Worm (Caenorhabditis elegans) whole organism, L2 larva: ENCODE data around the gene snr-5.

Source experiments
- C34F6.9 ChIP-seq: fragments of 150-350 bp; optimal IDR thresholded peaks from 2 replicates; lab custom pipeline; 2014; ENCODE audit warnings: missing biosample characterization, missing genetic modification characterization
- R02D3.7 ChIP-seq: fragments of 150-350 bp; optimal IDR thresholded peaks from 2 replicates; lab custom pipeline; 2014; ENCODE audit warnings: missing biosample characterization, missing genetic modification characterization
- alr-1 ChIP-seq: fragments of 150-350 bp; optimal IDR thresholded peaks from 2 replicates; lab custom pipeline; 2014; ENCODE audit warnings: missing biosample characterization, missing genetic modification characterization
- ama-1 ChIP-seq: fragments of 150-350 bp; optimal IDR thresholded peaks from 2 replicates; lab custom pipeline; 2018; ENCODE audit warnings: inconsistent platforms
- blmp-1 ChIP-seq: sonication (generic microtip); optimal IDR thresholded peaks from 2 replicates; lab custom pipeline; 2017; ENCODE audit warnings: missing genetic modification characterization, mild to moderate bottlenecking, missing compliant biosample characterization, antibody characterized with exemption, moderate library complexity; ENCODE audit not compliant: insufficient read depth
- ceh-16 ChIP-seq: fragments of 150-350 bp; optimal IDR thresholded peaks from 2 replicates; lab custom pipeline; 2014; ENCODE audit warnings: missing biosample characterization, missing genetic modification characterization
- crh-2 ChIP-seq: sonication (generic microtip); optimal IDR thresholded peaks from 2 replicates; lab custom pipeline; 2017; ENCODE audit warnings: missing biosample characterization, missing genetic modification characterization
- egl-27 ChIP-seq: sonication (generic microtip); optimal IDR thresholded peaks from 3 replicates; lab custom pipeline; 2017; ENCODE audit warnings: missing biosample characterization, missing genetic modification reagents, missing genetic modification characterization
- elt-3 ChIP-seq: sonication (generic microtip); optimal IDR thresholded peaks from 2 replicates; lab custom pipeline; 2017; ENCODE audit warnings: missing biosample characterization, missing genetic modification characterization
- fos-1 ChIP-seq: fragments of 150-350 bp; optimal IDR thresholded peaks from 2 replicates; lab custom pipeline; 2014; ENCODE audit warnings: missing biosample characterization, missing genetic modification characterization
- gmeb-1 ChIP-seq: fragments of 150-350 bp; optimal IDR thresholded peaks from 2 replicates; lab custom pipeline; 2014; ENCODE audit warnings: missing biosample characterization, missing genetic modification characterization
- lin-11 ChIP-seq: fragments of 150-350 bp; sonication (generic microtip); optimal IDR thresholded peaks from 2 replicates; lab custom pipeline; 2014; ENCODE audit warnings: missing biosample characterization, missing genetic modification characterization, inconsistent platforms, mixed read lengths
- lsy-2 ChIP-seq, 2 experiments: fragments of 150-350 bp in 1 of 2; sonication (generic microtip) in 1 of 2; optimal IDR thresholded peaks; 2 replicates each; lab custom pipeline; 2014 to 2017; ENCODE audit warnings: missing biosample characterization in 2 of 2, missing genetic modification characterization in 2 of 2
- mab-5 ChIP-seq: fragments of 150-350 bp; optimal IDR thresholded peaks from 2 replicates; lab custom pipeline; 2014; ENCODE audit warnings: missing biosample characterization, missing genetic modification characterization
- mbf-1 ChIP-seq: sonication (generic microtip); optimal IDR thresholded peaks from 2 replicates; lab custom pipeline; 2017; ENCODE audit warnings: missing biosample characterization, missing genetic modification characterization
- nhr-11 ChIP-seq: fragments of 150-350 bp; optimal IDR thresholded peaks from 2 replicates; lab custom pipeline; 2014; ENCODE audit warnings: missing biosample characterization, missing genetic modification characterization
- nhr-12 ChIP-seq: fragments of 150-350 bp; optimal IDR thresholded peaks from 2 replicates; lab custom pipeline; 2014; ENCODE audit warnings: missing biosample characterization, missing genetic modification characterization
- nhr-129 ChIP-seq: fragments of 150-350 bp; optimal IDR thresholded peaks from 2 replicates; lab custom pipeline; 2014; ENCODE audit warnings: missing biosample characterization, missing genetic modification characterization
- nhr-21 ChIP-seq: fragments of 150-350 bp; optimal IDR thresholded peaks from 2 replicates; lab custom pipeline; 2014; ENCODE audit warnings: missing biosample characterization, missing genetic modification characterization
- nhr-23 ChIP-seq: fragments of 150-350 bp; optimal IDR thresholded peaks from 2 replicates; lab custom pipeline; 2014; ENCODE audit warnings: missing biosample characterization, missing genetic modification reagents, missing genetic modification characterization
- nhr-237 ChIP-seq: fragments of 150-350 bp; optimal IDR thresholded peaks from 2 replicates; lab custom pipeline; 2014; ENCODE audit warnings: missing biosample characterization, missing genetic modification characterization
- nhr-25 ChIP-seq: fragments of 150-350 bp; sonication (generic microtip); optimal IDR thresholded peaks from 3 replicates; lab custom pipeline; 2014; ENCODE audit warnings: missing biosample characterization, missing genetic modification characterization
- nhr-6 ChIP-seq: fragments of 150-350 bp; optimal IDR thresholded peaks from 2 replicates; lab custom pipeline; 2014; ENCODE audit warnings: missing biosample characterization, missing genetic modification characterization
- nhr-77 ChIP-seq: fragments of 150-350 bp; optimal IDR thresholded peaks from 2 replicates; lab custom pipeline; 2014; ENCODE audit warnings: missing biosample characterization, missing genetic modification characterization
- peb-1 ChIP-seq: fragments of 150-350 bp; optimal IDR thresholded peaks from 2 replicates; lab custom pipeline; 2014; ENCODE audit warnings: missing biosample characterization, missing genetic modification characterization
- sem-4 ChIP-seq: fragments of 150-350 bp; optimal IDR thresholded peaks from 2 replicates; lab custom pipeline; 2014; ENCODE audit warnings: missing biosample characterization, missing genetic modification reagents, missing genetic modification characterization
- sma-3 ChIP-seq: sonication (generic microtip); optimal IDR thresholded peaks from 2 replicates; lab custom pipeline; 2016; ENCODE audit warnings: missing genetic modification reagents, missing genetic modification characterization, missing compliant biosample characterization
- sma-9 ChIP-seq, 2 experiments: fragments of 150-350 bp in 1 of 2; sonication (generic microtip) in 1 of 2; optimal IDR thresholded peaks; 2 replicates each; lab custom pipeline; 2014 to 2016; ENCODE audit warnings: missing genetic modification characterization in 2 of 2, mild to moderate bottlenecking in 1 of 2, missing biosample characterization in 1 of 2, missing compliant biosample characterization in 1 of 2, missing genetic modification reagents in 1 of 2, moderate library complexity in 1 of 2
- snpc-4 ChIP-seq: fragments of 150-350 bp; optimal IDR thresholded peaks from 2 replicates; lab custom pipeline; 2014; ENCODE audit warnings: missing biosample characterization, missing genetic modification characterization
- unc-39 ChIP-seq: fragments of 150-350 bp; optimal IDR thresholded peaks from 2 replicates; lab custom pipeline; 2014; ENCODE audit warnings: missing biosample characterization, missing genetic modification characterization
- unc-55 ChIP-seq: fragments of 150-350 bp; sonication (generic microtip); optimal IDR thresholded peaks from 3 replicates; lab custom pipeline; 2014; ENCODE audit warnings: missing biosample characterization, missing genetic modification reagents, missing genetic modification characterization
- unc-62 ChIP-seq: fragments of 150-350 bp; optimal IDR thresholded peaks from 2 replicates; lab custom pipeline; 2014; ENCODE audit warnings: missing biosample characterization, missing genetic modification reagents, missing genetic modification characterization
- zag-1 ChIP-seq: fragments of 150-350 bp; optimal IDR thresholded peaks from 2 replicates; lab custom pipeline; 2014; ENCODE audit warnings: missing biosample characterization, missing genetic modification characterization
- ztf-11 ChIP-seq: sonication (generic microtip); optimal IDR thresholded peaks from 2 replicates; lab custom pipeline; 2017; ENCODE audit warnings: missing biosample characterization, missing genetic modification characterization

snr-5 gene

DNA sequence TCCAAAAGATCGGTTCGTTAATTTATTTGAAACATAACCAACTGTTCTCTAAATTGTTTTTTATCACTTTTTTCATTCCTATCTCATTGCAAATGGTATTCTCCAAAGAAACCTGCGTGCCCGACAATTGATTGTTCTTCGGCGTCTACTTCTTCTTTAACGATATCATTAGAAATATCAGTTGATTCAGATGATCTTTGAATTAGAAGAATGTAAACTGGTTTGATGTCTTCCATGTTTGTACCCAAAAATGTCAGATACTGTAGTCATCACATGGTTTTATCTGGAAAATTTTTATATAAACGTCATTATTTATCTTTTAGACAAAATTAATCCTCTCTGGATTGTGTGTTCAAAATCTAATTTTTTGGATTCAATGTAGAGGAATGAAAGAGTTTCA is 35.9 kb downstream of the snr-5 start:
- TF ChIP-seq lsy-2 (tag; optimal IDR thresholded peaks at IDR 0.05; lab: Kevin White, UChicago) (peak in 1 of 2 experiments; percentile 48), unc-62 (no peak), peb-1 (tag; lab: Kevin White, UChicago) (no peak), sem-4 (tag; lab: Kevin White, UChicago) (no peak), ama-1 (lab: Kevin White, UChicago) (no peak), sma-3 (peak; percentile 55), gmeb-1 (peak; percentile 45), sma-9 (GFP tag; optimal IDR thresholded peaks at IDR 0.05; lab: Kevin White, UChicago) (peak; percentile 73), sma-9 (tag; optimal IDR thresholded peaks at IDR 0.05; lab: Kevin White, UChicago) (no peak), nhr-25 (tag; lab: Kevin White, UChicago) (peak; percentile 76), nhr-21 (tag; lab: Kevin White, UChicago) (peak; percentile 81), blmp-1 (peak; percentile 1)

- no peak for TF ChIP-seq ztf-11 (tag; lab: Kevin White, UChicago)
- no peak for TF ChIP-seq sem-4 (tag; lab: Kevin White, UChicago)
- TF ChIP-seq mab-5 (tag; lab: Kevin White, UChicago), result no peak
- TF ChIP-seq nhr-23 (tag; lab: Kevin White, UChicago), result no peak
- no peak for TF ChIP-seq nhr-11 (tag; lab: Kevin White, UChicago)
- no peak for TF ChIP-seq unc-62
- no peak for TF ChIP-seq lin-11
- no peak for TF ChIP-seq lsy-2 (tag; optimal IDR thresholded peaks at IDR 0.05; lab: Kevin White, UChicago)
- TF ChIP-seq R02D3.7 (tag; lab: Kevin White, UChicago), result no peak
- TF ChIP-seq nhr-77 (tag; lab: Kevin White, UChicago), result no peak
- no peak for TF ChIP-seq gmeb-1
- no peak for TF ChIP-seq snpc-4 (tag; lab: Kevin White, UChicago)
- no peak for TF ChIP-seq sma-9 (GFP tag; optimal IDR thresholded peaks at IDR 0.05; lab: Kevin White, UChicago)
- no peak for TF ChIP-seq sma-9 (tag; optimal IDR thresholded peaks at IDR 0.05; lab: Kevin White, UChicago)
- TF ChIP-seq unc-55, result no peak
These were observed 38.9 kb downstream of the snr-5 start, which contains the start of gene best-24 for ce11 chrIII:7900733-7901132. Gene best-24 (plus strand): TSS chrIII:7901033.

DNA sequence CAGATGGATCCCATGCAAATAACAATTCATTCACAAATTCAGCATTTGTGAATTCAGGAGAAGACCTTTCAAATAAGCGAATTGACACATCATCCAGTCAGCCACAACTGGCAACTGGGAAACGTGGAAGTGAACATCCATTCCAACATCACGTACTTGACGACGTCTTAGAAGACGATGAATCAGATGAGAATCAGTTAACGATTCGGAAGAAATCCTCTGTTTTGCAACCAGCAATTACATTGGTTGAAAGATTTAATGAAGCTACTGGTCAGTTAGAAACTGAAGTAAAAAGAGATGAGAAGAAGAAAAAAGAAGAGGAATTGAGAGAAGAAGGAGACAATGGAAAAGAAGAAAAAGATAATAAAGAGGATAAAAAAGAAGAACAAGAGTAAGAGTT is 41.6 kb downstream of the snr-5 start:
- TF ChIP-seq mbf-1 (tag; lab: Kevin White, UChicago), result no peak
- no peak for TF ChIP-seq egl-27 (tag; lab: Kevin White, UChicago)
- no peak for TF ChIP-seq unc-62
- TF ChIP-seq ztf-11 (tag; lab: Kevin White, UChicago), result no peak
- TF ChIP-seq nhr-21 (tag; lab: Kevin White, UChicago), result no peak
- TF ChIP-seq sma-3, result no peak

ce11 chrIII:7907515-7907914 is 45.6 kb downstream of the snr-5 start, which contains the start of gene pcp-5:
Gene pcp-5 (minus strand): TSS chrIII:7907615.
- TF ChIP-seq alr-1 (tag; lab: Kevin White, UChicago) (no peak), lsy-2 (tag; optimal IDR thresholded peaks at IDR 0.05; lab: Kevin White, UChicago) (peak in 1 of 2 experiments; percentile 6)

ce11 chrIII:7909263-7909662 is 47.4 kb downstream of the snr-5 start, which contains the start of gene ZK688.1:
Gene ZK688.1 (plus strand): TSS chrIII:7909563.
- TF ChIP-seq nhr-21 (tag; lab: Kevin White, UChicago), result no peak

DNA sequence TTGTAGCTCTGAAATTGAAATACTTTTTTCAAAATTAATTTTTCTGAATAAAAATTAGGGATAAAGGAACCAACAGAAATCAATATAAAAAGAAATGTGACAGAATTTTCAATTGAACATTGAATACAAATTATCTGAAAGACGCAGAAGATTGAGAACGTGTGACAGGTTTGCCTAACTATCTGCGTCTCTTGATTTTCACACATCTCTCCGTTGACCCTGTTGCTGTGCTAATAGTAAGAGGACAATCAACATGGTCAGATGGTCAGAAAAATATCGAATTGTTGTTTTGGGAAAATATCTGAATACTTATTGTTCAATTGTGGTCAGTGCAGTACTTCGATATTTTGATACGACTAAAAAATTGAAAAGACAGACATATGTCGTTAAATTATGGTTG is 49.8 kb downstream of the snr-5 start, which contains the start of gene ZK688.7:
ZK688.7 (minus strand) TSS at position 14 of the 400 bp plus-strand sequence.
- TF ChIP-seq fos-1 (tag; lab: Kevin White, UChicago), result peak; percentile 4
- no peak for TF ChIP-seq elt-3
- no peak for TF ChIP-seq nhr-21 (tag; lab: Kevin White, UChicago)
- TF ChIP-seq nhr-129 (tag; lab: Kevin White, UChicago), result peak; percentile 57
- TF ChIP-seq C34F6.9 (tag; lab: Kevin White, UChicago), result peak; percentile 51
- TF ChIP-seq crh-2, result peak; percentile 13
- peak in 1 of 2 experiments; percentile 38 for TF ChIP-seq lsy-2 (tag; optimal IDR thresholded peaks at IDR 0.05; lab: Kevin White, UChicago)
- TF ChIP-seq nhr-237 (tag; lab: Kevin White, UChicago), result no peak
- no peak for TF ChIP-seq unc-39
- no peak for TF ChIP-seq egl-27 (tag; lab: Kevin White, UChicago)
- peak; percentile 56 for TF ChIP-seq nhr-25 (tag; lab: Kevin White, UChicago)
- TF ChIP-seq zag-1 (tag; lab: Kevin White, UChicago), result no peak
- TF ChIP-seq nhr-12 (tag; lab: Kevin White, UChicago), result no peak
- TF ChIP-seq sem-4 (tag; lab: Kevin White, UChicago), result no peak
- TF ChIP-seq ceh-16 (tag; lab: Kevin White, UChicago), result no peak
- TF ChIP-seq nhr-6 (tag; lab: Kevin White, UChicago), result no peak
